Fruit fly (Drosophila melanogaster): ENCODE data around the gene Meltrin.

The Meltrin gene

DNA sequence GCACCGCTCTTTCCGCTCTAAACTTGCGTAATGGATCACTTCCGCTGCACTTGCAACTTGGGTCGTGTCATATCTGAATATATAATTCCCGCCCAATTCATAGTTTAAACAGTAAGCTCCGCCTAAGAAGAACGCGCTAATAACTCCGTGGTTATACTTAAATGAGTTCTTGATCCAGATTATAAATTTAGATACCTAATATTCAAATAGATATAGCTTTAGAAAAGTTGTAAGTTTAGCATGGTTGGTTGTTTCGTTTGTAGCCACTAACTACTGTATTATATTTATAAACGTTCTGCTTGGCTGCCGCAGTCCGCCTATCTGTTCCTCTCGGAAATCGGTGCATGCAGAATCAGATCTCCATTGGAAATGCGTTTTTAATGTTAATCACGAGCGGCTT is 45.8 kb upstream of the Meltrin start (continued):
- no peak for TF ChIP-seq Antp (GFP tag; optimal IDR thresholded peaks at IDR 0.05)
- peak; percentile 59 for TF ChIP-seq Rfx (GFP tag; IDR thresholded peaks at IDR 0.05)
- no peak for TF ChIP-seq CG8944 (GFP tag; optimal IDR thresholded peaks at IDR 0.05)
- TF ChIP-seq CG12236 (GFP tag; optimal IDR thresholded peaks at IDR 0.05), result no peak
- no peak for TF ChIP-seq crp (GFP tag; optimal IDR thresholded peaks at IDR 0.05)
- peak; percentile 29 for TF ChIP-seq ind (GFP tag; optimal IDR thresholded peaks at IDR 0.05)
- TF ChIP-seq tx (GFP tag; optimal IDR thresholded peaks at IDR 0.05), result no peak
- peak; percentile 90 for TF ChIP-seq grau (tag; optimal IDR thresholded peaks at IDR 0.05)
- TF ChIP-seq CG17829 (tag; optimal IDR thresholded peaks at IDR 0.05), result peak; percentile 68
- peak; percentile 17 for TF ChIP-seq Lhr (GFP tag; optimal IDR thresholded peaks at IDR 0.05)
- no peak for TF ChIP-seq CHES-1-like (GFP tag; optimal IDR thresholded peaks at IDR 0.05)
- TF ChIP-seq CG6765 (GFP tag; optimal IDR thresholded peaks at IDR 0.05), result no peak
- TF ChIP-seq hkb (optimal IDR thresholded peaks at IDR 0.05), result no peak
- peak; percentile 62; the same call in 1 of the 2 replicates for TF ChIP-seq hkb (GFP tag; IDR thresholded peaks at IDR 0.05)
- peak; percentile 92 for TF ChIP-seq Ets65A (GFP tag)
- no peak for TF ChIP-seq CkIIα-i1 (GFP tag; IDR thresholded peaks at IDR 0.05)
- TF ChIP-seq sd (tag; optimal IDR thresholded peaks at IDR 0.05), result no peak
- peak; percentile 73; the same call in 2 of the 3 replicates for TF ChIP-seq dysf (GFP tag; IDR thresholded peaks at IDR 0.05)
- peak; percentile 37 for TF ChIP-seq D19A (tag; optimal IDR thresholded peaks at IDR 0.05)
- TF ChIP-seq CG9817 (tag; optimal IDR thresholded peaks at IDR 0.05), result peak; percentile 16
- no peak for TF ChIP-seq CG10654 (GFP tag; optimal IDR thresholded peaks at IDR 0.05)
- no peak for TF ChIP-seq Lim3 (GFP tag; IDR thresholded peaks at IDR 0.05)
- no peak for TF ChIP-seq knrl (GFP tag; IDR thresholded peaks at IDR 0.05; ENCODE audit: partially characterized antibody)
- peak; percentile 88 for TF ChIP-seq Drgx (GFP tag; IDR thresholded peaks at IDR 0.05)
- peak; percentile 40; the same call in 1 of the 2 replicates for TF ChIP-seq Nf-YA (GFP tag; IDR thresholded peaks at IDR 0.05)
- TF ChIP-seq CG11504 (tag; optimal IDR thresholded peaks at IDR 0.05), result peak; percentile 64
- TF ChIP-seq CG17385 (GFP tag; optimal IDR thresholded peaks at IDR 0.05), result peak; percentile 47
- TF ChIP-seq CG12769 (tag; optimal IDR thresholded peaks at IDR 0.05), result no peak
- TF ChIP-seq lola (GFP tag; optimal IDR thresholded peaks at IDR 0.05), result peak in 1 of 3 experiments; percentile 50
- no peak for TF ChIP-seq HHEX (GFP tag; optimal IDR thresholded peaks at IDR 0.05)
- no peak for TF ChIP-seq HLHmδ (GFP tag; optimal IDR thresholded peaks at IDR 0.05)
- TF ChIP-seq CG4730 (GFP tag; IDR thresholded peaks at IDR 0.05), result peak; percentile 63
- TF ChIP-seq gfzf (GFP tag; optimal IDR thresholded peaks at IDR 0.05), result no peak
- TF ChIP-seq CG12744 (GFP tag; optimal IDR thresholded peaks at IDR 0.05), result no peak
- TF ChIP-seq vvl (GFP tag; IDR thresholded peaks at IDR 0.05), result peak; percentile 88
- peak; percentile 39 for TF ChIP-seq ems (GFP tag; optimal IDR thresholded peaks at IDR 0.05)
- no peak for TF ChIP-seq CG11560 (tag; IDR thresholded peaks at IDR 0.05)
- TF ChIP-seq tll (GFP tag; optimal IDR thresholded peaks at IDR 0.05), result no peak
- no peak for TF ChIP-seq CG8281 (tag; optimal IDR thresholded peaks at IDR 0.05)
- peak; percentile 61; the same call in 1 of the 2 replicates for TF ChIP-seq CG1024 (GFP tag; IDR thresholded peaks at IDR 0.05)
- no peak for TF ChIP-seq tin (GFP tag; optimal IDR thresholded peaks at IDR 0.05)
- TF ChIP-seq Ravus (GFP tag; IDR thresholded peaks at IDR 0.05), result no peak
- TF ChIP-seq org-1 (GFP tag; optimal IDR thresholded peaks at IDR 0.05), result peak; percentile 13
- no peak for TF ChIP-seq MTF-1 (GFP tag; optimal IDR thresholded peaks at IDR 0.05; ENCODE audit: borderline replicate concordance)
- no peak for TF ChIP-seq exex (tag; optimal IDR thresholded peaks at IDR 0.05)
- TF ChIP-seq sob (GFP tag; IDR thresholded peaks at IDR 0.05), result peak; percentile 52; the same call in 1 of the 2 replicates
- TF ChIP-seq tap (tag; optimal IDR thresholded peaks at IDR 0.05), result peak; percentile 48
- 0 out of 3 replicates have a peak, but pooled peaks have one; percentile 40 for TF ChIP-seq CG34422 (GFP tag; IDR thresholded peaks at IDR 0.05)
- TF ChIP-seq Mes4 (GFP tag; optimal IDR thresholded peaks at IDR 0.05), result no peak
- TF ChIP-seq CG4820 (GFP tag; optimal IDR thresholded peaks at IDR 0.05), result peak; percentile 54
- TF ChIP-seq CG17612 (GFP tag; IDR thresholded peaks at IDR 0.05), result peak; percentile 38; the same call in 1 of the 2 replicates

Measured in whole organism, embryonic.